Worm (Caenorhabditis elegans) whole organism, L4 larva: ENCODE data around the gene B0391.14.

Experiments
- F26F4.8 ChIP-seq: fragments of 200-800 bp; sonication (Bioruptor generic); conservative IDR thresholded peaks from 2 replicates; pipeline ENCODE4 v1.3.6; 2022; ENCODE audit warnings: missing genetic modification characterization, missing compliant biosample characterization
- F44E2.7 ChIP-seq: fragments of 200-800 bp; sonication (Bioruptor generic); IDR thresholded peaks from 2 replicates; pipeline ENCODE4 v2.1.2; 2022; ENCODE audit warnings: missing genetic modification characterization, missing compliant biosample characterization
- R02D3.7 ChIP-seq: fragments of 150-350 bp; sonication (generic microtip); optimal IDR thresholded peaks from 3 replicates; lab custom pipeline; 2014; ENCODE audit warnings: missing biosample characterization, missing genetic modification characterization
- Y5F2A.4 ChIP-seq: fragments of 200-800 bp; sonication (Bioruptor generic); optimal IDR thresholded peaks from 2 replicates; lab custom pipeline; 2018; ENCODE audit warnings: mild to moderate bottlenecking, missing genetic modification characterization, missing compliant biosample characterization
- Y75B8A.6 ChIP-seq: fragments of 200-800 bp; sonication (Bioruptor generic); IDR thresholded peaks from 2 replicates; pipeline ENCODE4 v1.3.6; 2022; ENCODE audit warnings: missing genetic modification reagents, missing genetic modification characterization, missing compliant biosample characterization
- ZK337.2 ChIP-seq: fragments of 200-800 bp; sonication (Bioruptor generic); IDR thresholded peaks from 2 replicates; pipeline ENCODE4 v1.3.6; 2022; ENCODE audit warnings: missing genetic modification reagents, missing genetic modification characterization, missing compliant biosample characterization
- aha-1 ChIP-seq: fragments of 150-350 bp; peaks from one replicate; lab custom pipeline; 2014; ENCODE audit warnings: missing biosample characterization, missing genetic modification characterization
- aly-2 ChIP-seq: sonication (generic microtip); optimal IDR thresholded peaks from 2 replicates; lab custom pipeline; 2018; ENCODE audit warnings: missing biosample characterization, missing genetic modification characterization
- ama-1 ChIP-seq: fragments of 150-350 bp; optimal IDR thresholded peaks from 2 replicates; lab custom pipeline; 2014; ENCODE audit warnings: inconsistent platforms, mixed read lengths
- ceh-20 ChIP-seq: fragments of 200-800 bp; sonication (Bioruptor generic); IDR thresholded peaks from 2 replicates; pipeline ENCODE4 v1.3.6; 2022; ENCODE audit warnings: missing genetic modification reagents, missing genetic modification characterization, missing compliant biosample characterization
- ceh-28 ChIP-seq: fragments of 150-350 bp; optimal IDR thresholded peaks from 2 replicates; lab custom pipeline; 2014; ENCODE audit warnings: missing biosample characterization, missing genetic modification reagents, missing genetic modification characterization
- ceh-62 ChIP-seq: sonication (generic microtip); optimal IDR thresholded peaks from 2 replicates; lab custom pipeline; 2017; ENCODE audit warnings: missing biosample characterization, missing genetic modification characterization
- cey-2 ChIP-seq: sonication (generic microtip); optimal IDR thresholded peaks from 3 replicates; lab custom pipeline; 2017; ENCODE audit warnings: missing genetic modification characterization, mild to moderate bottlenecking, missing compliant biosample characterization, antibody characterized with exemption, borderline replicate concordance; ENCODE audit not compliant: insufficient read depth
- daf-16 ChIP-seq, 3 experiments: sonication (generic microtip); optimal IDR thresholded peaks; 2 replicates each; lab custom pipeline; 2016 to 2017; ENCODE audit warnings: missing genetic modification characterization in 3 of 3, missing genetic modification reagents in 3 of 3, mild to moderate bottlenecking in 2 of 3, missing compliant biosample characterization in 2 of 3, missing biosample characterization in 1 of 3, moderate library complexity in 1 of 3
- dmd-6 ChIP-seq: fragments of 200-800 bp; sonication (Bioruptor generic); IDR thresholded peaks from 2 replicates; pipeline ENCODE4 v1.3.6; 2022; ENCODE audit warnings: missing genetic modification reagents, missing genetic modification characterization, missing compliant biosample characterization
- duxl-1 ChIP-seq: sonication (generic microtip); optimal IDR thresholded peaks from 2 replicates; lab custom pipeline; 2016; ENCODE audit warnings: mild to moderate bottlenecking, missing genetic modification characterization, moderate library complexity, missing compliant biosample characterization; ENCODE audit not compliant: poor library complexity
- fkh-10 ChIP-seq: fragments of 150-350 bp; optimal IDR thresholded peaks from 2 replicates; lab custom pipeline; 2014; ENCODE audit warnings: missing biosample characterization, missing genetic modification reagents, missing genetic modification characterization
- fos-1 ChIP-seq: fragments of 150-350 bp; optimal IDR thresholded peaks from 2 replicates; lab custom pipeline; 2014; ENCODE audit warnings: missing biosample characterization, missing genetic modification characterization
- hlh-11 ChIP-seq: fragments of 200-800 bp; sonication (Bioruptor generic); optimal IDR thresholded peaks from 2 replicates; lab custom pipeline; 2018; ENCODE audit warnings: mild to moderate bottlenecking, missing genetic modification characterization, missing compliant biosample characterization
- hlh-30 ChIP-seq: sonication (generic microtip); optimal IDR thresholded peaks from 2 replicates; lab custom pipeline; 2017; ENCODE audit warnings: antibody characterized with exemption, mild to moderate bottlenecking, missing genetic modification characterization, missing compliant biosample characterization; ENCODE audit not compliant: insufficient read depth
- jun-1 ChIP-seq: fragments of 150-350 bp; optimal IDR thresholded peaks from 2 replicates; lab custom pipeline; 2014; ENCODE audit warnings: missing biosample characterization, missing genetic modification reagents, missing genetic modification characterization
- lim-7 ChIP-seq: fragments of 200-800 bp; sonication (Bioruptor generic); IDR thresholded peaks from 2 replicates; pipeline ENCODE4 v1.3.6; 2022; ENCODE audit warnings: missing genetic modification characterization, missing compliant biosample characterization
- lin-38 ChIP-seq: fragments of 200-800 bp; sonication (Bioruptor generic); IDR thresholded peaks from 2 replicates; pipeline ENCODE4 v1.3.6; 2022; ENCODE audit warnings: missing genetic modification reagents, missing genetic modification characterization, missing compliant biosample characterization
- lir-3 ChIP-seq: sonication (generic microtip); optimal IDR thresholded peaks from 2 replicates; lab custom pipeline; 2016; ENCODE audit warnings: mild to moderate bottlenecking, missing genetic modification characterization, missing compliant biosample characterization
- mdl-1 ChIP-seq, 2 experiments: fragments of 150-350 bp in 1 of 2; sonication (generic microtip) in 1 of 2; optimal IDR thresholded peaks; 2 replicates each; lab custom pipeline; 2014 to 2017; ENCODE audit warnings: missing biosample characterization in 2 of 2, missing genetic modification characterization in 2 of 2
- mes-2 ChIP-seq: sonication (generic microtip); optimal IDR thresholded peaks from 2 replicates; lab custom pipeline; 2016; ENCODE audit warnings: missing genotype, mild to moderate bottlenecking, missing genetic modification characterization, missing compliant biosample characterization; ENCODE audit not compliant: poor library complexity, severe bottlenecking
- mxl-2 ChIP-seq: fragments of 200-800 bp; sonication (Bioruptor generic); conservative IDR thresholded peaks from 2 replicates; pipeline ENCODE4 v1.3.6; 2022; ENCODE audit warnings: missing genetic modification reagents, missing genetic modification characterization, missing compliant biosample characterization
- nhr-11 ChIP-seq: fragments of 150-350 bp; optimal IDR thresholded peaks from 2 replicates; lab custom pipeline; 2014; ENCODE audit warnings: missing biosample characterization, missing genetic modification characterization
- nhr-48 ChIP-seq: sonication (generic microtip); optimal IDR thresholded peaks from 2 replicates; lab custom pipeline; 2016; ENCODE audit warnings: mild to moderate bottlenecking, missing genetic modification characterization, missing compliant biosample characterization
- nhr-6 ChIP-seq: fragments of 150-350 bp; optimal IDR thresholded peaks from 2 replicates; lab custom pipeline; 2014; ENCODE audit warnings: missing biosample characterization, missing genetic modification characterization
- nhr-77 ChIP-seq: fragments of 150-350 bp; optimal IDR thresholded peaks from 2 replicates; lab custom pipeline; 2014; ENCODE audit warnings: missing biosample characterization, missing genetic modification characterization
- pha-4 ChIP-seq, 2 experiments: fragments of 150-350 bp in 1 of 2; fragments of 200-800 bp in 1 of 2; sonication (Bioruptor generic) in 1 of 2; IDR thresholded peaks in 1 of 2; optimal IDR thresholded peaks in 1 of 2; 2 replicates each; pipeline versions ENCODE4 v1.3.6 to Lab custom; 2014 to 2022; ENCODE audit warnings: missing genetic modification characterization in 2 of 2, missing genetic modification reagents in 2 of 2, missing biosample characterization in 1 of 2, missing compliant biosample characterization in 1 of 2
- pqm-1 ChIP-seq: sonication (generic microtip); optimal IDR thresholded peaks from 2 replicates; lab custom pipeline; 2017; ENCODE audit warnings: missing biosample characterization, missing genetic modification characterization
- rbr-2 ChIP-seq: sonication (generic microtip); optimal IDR thresholded peaks from 2 replicates; lab custom pipeline; 2016; ENCODE audit warnings: missing genotype, missing genetic modification characterization, missing compliant biosample characterization
- sdz-12 ChIP-seq: fragments of 200-800 bp; sonication (Bioruptor generic); optimal IDR thresholded peaks from 2 replicates; lab custom pipeline; 2018; ENCODE audit warnings: mild to moderate bottlenecking, missing genetic modification characterization, missing compliant biosample characterization
- snpc-1.2 ChIP-seq: fragments of 200-800 bp; sonication (Bioruptor generic); IDR thresholded peaks from 2 replicates; pipeline ENCODE4 v1.3.6; 2022; ENCODE audit warnings: missing genetic modification reagents, missing genetic modification characterization, missing compliant biosample characterization
- spr-1 ChIP-seq: sonication (generic microtip); optimal IDR thresholded peaks from 2 replicates; lab custom pipeline; 2016; ENCODE audit warnings: mild to moderate bottlenecking, missing genetic modification characterization, missing compliant biosample characterization
- tra-1 ChIP-seq: fragments of 200-800 bp; sonication (Bioruptor generic); IDR thresholded peaks from 2 replicates; pipeline ENCODE4 v1.3.6; 2022; ENCODE audit warnings: missing genetic modification reagents, missing genetic modification characterization, missing compliant biosample characterization
- vab-7 ChIP-seq: fragments of 200-800 bp; sonication (Bioruptor generic); IDR thresholded peaks from 2 replicates; pipeline ENCODE4 v1.3.6; 2022; ENCODE audit warnings: missing genetic modification reagents, missing genetic modification characterization, missing compliant biosample characterization
- zag-1 ChIP-seq: fragments of 150-350 bp; optimal IDR thresholded peaks from 2 replicates; lab custom pipeline; 2014; ENCODE audit warnings: missing biosample characterization, missing genetic modification characterization
- zfp-3 ChIP-seq: fragments of 200-800 bp; sonication (Bioruptor generic); conservative IDR thresholded peaks from 2 replicates; pipeline ENCODE4 v1.3.6; 2022; ENCODE audit warnings: missing genetic modification reagents, missing genetic modification characterization, missing compliant biosample characterization
- ztf-11 ChIP-seq: fragments of 150-350 bp; optimal IDR thresholded peaks from 2 replicates; lab custom pipeline; 2014; ENCODE audit warnings: missing biosample characterization, missing genetic modification characterization
- ztf-7 ChIP-seq: fragments of 150-350 bp; optimal IDR thresholded peaks from 2 replicates; lab custom pipeline; 2014; ENCODE audit warnings: missing biosample characterization, missing genetic modification characterization

B0391.14 gene

ce11 chrV:15563985-15564384 is 35.7 kb downstream of the B0391.14 start (continued):
- peak; percentile 81 for TF ChIP-seq dmd-6
- TF ChIP-seq ama-1 (lab: Kevin White, UChicago), result no peak
- no peak for TF ChIP-seq zag-1 (tag; lab: Kevin White, UChicago)
- TF ChIP-seq snpc-1.2, result no peak
- TF ChIP-seq hlh-30 (tag; lab: Kevin White, UChicago), result peak; percentile 35
- TF ChIP-seq jun-1 (tag; lab: Kevin White, UChicago), result no peak
- peak; percentile 76 for TF ChIP-seq hlh-11 (tag; lab: Kevin White, UChicago)
- TF ChIP-seq Y5F2A.4 (GFP tag; lab: Kevin White, UChicago), result no peak
- no peak for TF ChIP-seq fos-1
- TF ChIP-seq sdz-12 (GFP tag; lab: Kevin White, UChicago), result no peak
- peak; percentile 37 for TF ChIP-seq pqm-1 (tag; lab: Kevin White, UChicago)
- peak; percentile 40 for TF ChIP-seq nhr-11 (tag; lab: Kevin White, UChicago)
- TF ChIP-seq aha-1, result peak; percentile 25
- TF ChIP-seq mxl-2 (GFP tag; lab: Robert Waterston, UW), result no peak
- no peak for TF ChIP-seq F44E2.7
- TF ChIP-seq nhr-77, result peak; percentile 68
- no peak for TF ChIP-seq lin-38 (GFP tag; lab: Robert Waterston, UW)
- TF ChIP-seq daf-16 (GFP tag; optimal IDR thresholded peaks at IDR 0.05; lab: Kevin White, UChicago), result peak in 1 of 2 experiments; percentile 48
- peak; percentile 82 for TF ChIP-seq daf-16 (tag; optimal IDR thresholded peaks at IDR 0.05; lab: Kevin White, UChicago)
- no peak for TF ChIP-seq lir-3 (tag; lab: Kevin White, UChicago)
- no peak for TF ChIP-seq F26F4.8 (GFP tag; lab: Robert Waterston, UW)
- TF ChIP-seq R02D3.7 (tag; lab: Kevin White, UChicago), result no peak
- TF ChIP-seq ceh-20 (GFP tag; lab: Robert Waterston, UW), result no peak
- no peak for TF ChIP-seq Y75B8A.6 (GFP tag; lab: Robert Waterston, UW)
- no peak for TF ChIP-seq duxl-1 (tag; lab: Kevin White, UChicago)
- no peak for TF ChIP-seq ztf-7 (tag; lab: Kevin White, UChicago)
- peak in 1 of 2 experiments; percentile 69 for TF ChIP-seq mdl-1 (tag; optimal IDR thresholded peaks at IDR 0.05; lab: Kevin White, UChicago)
- TF ChIP-seq fkh-10 (GFP tag; lab: Kevin White, UChicago), result no peak
- TF ChIP-seq pha-4 (GFP tag; IDR thresholded peaks at IDR 0.05; lab: Robert Waterston, UW), result 0 out of 2 replicates have a peak, but pooled peaks have one; percentile 12
- no peak for TF ChIP-seq pha-4 (tag; optimal IDR thresholded peaks at IDR 0.05; lab: Kevin White, UChicago)
- no peak for TF ChIP-seq ZK337.2 (GFP tag; lab: Robert Waterston, UW)
- no peak for TF ChIP-seq vab-7 (GFP tag; lab: Robert Waterston, UW)
- TF ChIP-seq ztf-11 (tag; lab: Kevin White, UChicago), result no peak
- TF ChIP-seq ceh-28 (tag; lab: Kevin White, UChicago), result no peak
- TF ChIP-seq spr-1 (tag; lab: Kevin White, UChicago), result no peak
- 0 out of 2 replicates have a peak, but pooled peaks have one; percentile 36 for TF ChIP-seq tra-1 (GFP tag; lab: Robert Waterston, UW)
- no peak for TF ChIP-seq rbr-2
- no peak for TF ChIP-seq cey-2 (tag; lab: Kevin White, UChicago)
- TF ChIP-seq mes-2 (tag; lab: Kevin White, UChicago), result peak; percentile 50
- no peak for TF ChIP-seq lim-7
- peak; percentile 69 for TF ChIP-seq nhr-48
- no peak; the same call in 1 of the 2 replicates for TF ChIP-seq zfp-3 (GFP tag; lab: Robert Waterston, UW)
- no peak for TF ChIP-seq aly-2 (tag; lab: Kevin White, UChicago)
- no peak for TF ChIP-seq ceh-62 (tag; lab: Kevin White, UChicago)
- TF ChIP-seq nhr-6 (tag; lab: Kevin White, UChicago), result no peak
